Fruit fly (Drosophila melanogaster): Measurements from ENCODE around the gene CG10357.
A peak's percentile ranks its signal among the peaks of the same experiment; 100 is the strongest.

Gene CG10357

dm6 chr3L:3638587-3639312, 23.6 kb downstream of the CG10357 start (continued):
- TF ChIP-seq Rx (GFP tag; IDR thresholded peaks at IDR 0.05) (peak; percentile 60; the same call in 1 of the 2 replicates), D19A (tag; optimal IDR thresholded peaks at IDR 0.05) (peak; percentile 57), CG15269 (tag; optimal IDR thresholded peaks at IDR 0.05) (peak; percentile 61), CG3838 (GFP tag; optimal IDR thresholded peaks at IDR 0.05) (peak; percentile 15), pan (optimal IDR thresholded peaks at IDR 0.05) (no peak), pan (GFP tag; optimal IDR thresholded peaks at IDR 0.05 in 1 of 2, IDR thresholded peaks at IDR 0.05 in 1 of 2) (peak in 1 of 2 experiments; percentile 59), CG8089 (GFP tag; optimal IDR thresholded peaks at IDR 0.05) (peak; percentile 44), esg (GFP tag; conservative IDR thresholded peaks at IDR 0.05) (peak; percentile 53), Nf-YC (tag; optimal IDR thresholded peaks at IDR 0.05) (no peak), croc (GFP tag; conservative IDR thresholded peaks at IDR 0.05) (peak; percentile 85), unpg (GFP tag; optimal IDR thresholded peaks at IDR 0.05) (peak; percentile 87), Drgx (GFP tag; IDR thresholded peaks at IDR 0.05) (no peak), klu (GFP tag; IDR thresholded peaks at IDR 0.05) (no peak), sima (GFP tag; optimal IDR thresholded peaks at IDR 0.05) (peak; percentile 21), gcm (GFP tag; optimal IDR thresholded peaks at IDR 0.05) (peak; percentile 76), Meics (GFP tag; optimal IDR thresholded peaks at IDR 0.05) (peak; percentile 4), CG9437 (GFP tag; optimal IDR thresholded peaks at IDR 0.05) (peak; percentile 28), CG2875 (GFP tag; optimal IDR thresholded peaks at IDR 0.05) (peak; percentile 83), CG17385 (GFP tag; optimal IDR thresholded peaks at IDR 0.05) (peak; percentile 63), row (GFP tag; IDR thresholded peaks at IDR 0.05) (peak; percentile 79), CHES-1-like (GFP tag; optimal IDR thresholded peaks at IDR 0.05) (no peak), CG33213 (GFP tag; optimal IDR thresholded peaks at IDR 0.05) (peak; percentile 44), ranshi (GFP tag; IDR thresholded peaks at IDR 0.05) (peak; percentile 62; the same call in 1 of the 2 replicates), ems (GFP tag; optimal IDR thresholded peaks at IDR 0.05) (peak; percentile 51), ttk (GFP tag; IDR thresholded peaks at IDR 0.05) (peak; percentile 61; the same call in 1 of the 2 replicates), Asciz (GFP tag; optimal IDR thresholded peaks at IDR 0.05) (peak; percentile 78), Ssrp (tag; optimal IDR thresholded peaks at IDR 0.05) (peak; percentile 85), CG5953 (GFP tag; IDR thresholded peaks at IDR 0.05) (no peak), sens (GFP tag) (peak; percentile 99), kay (GFP tag; optimal IDR thresholded peaks at IDR 0.05) (peak; percentile 65), CG17361 (GFP tag; IDR thresholded peaks at IDR 0.05) (peak; percentile 69; the same call in 2 of the 3 replicates), hkb (optimal IDR thresholded peaks at IDR 0.05) (no peak), hkb (GFP tag; IDR thresholded peaks at IDR 0.05) (peak; percentile 73), gt (GFP tag; IDR thresholded peaks at IDR 0.05) (0 out of 2 replicates have a peak, but pooled peaks have one; percentile 24), CG14050 (GFP tag; IDR thresholded peaks at IDR 0.05) (0 out of 3 replicates have a peak, but pooled peaks have one; percentile 33), CG5180 (GFP tag; optimal IDR thresholded peaks at IDR 0.05) (peak; percentile 26), Ets65A (GFP tag) (peak; percentile 93), jigr1 (GFP tag; IDR thresholded peaks at IDR 0.05) (no peak), dmrt99B (tag; optimal IDR thresholded peaks at IDR 0.05) (peak; percentile 89), z (GFP tag; IDR thresholded peaks at IDR 0.05) (peak; percentile 69; the same call in 1 of the 3 replicates), MBD-R2 (GFP tag; IDR thresholded peaks at IDR 0.05) (no peak), zfh1 (GFP tag; IDR thresholded peaks at IDR 0.05) (peak; percentile 95), CG4424 (GFP tag; optimal IDR thresholded peaks at IDR 0.05) (peak; percentile 87), HmgD (GFP tag; optimal IDR thresholded peaks at IDR 0.05) (no peak), CG11723 (GFP tag; optimal IDR thresholded peaks at IDR 0.05) (peak; percentile 52), repo (GFP tag; optimal IDR thresholded peaks at IDR 0.05) (peak; percentile 16), lilli (GFP tag; optimal IDR thresholded peaks at IDR 0.05) (peak; percentile 71), Sox102F (GFP tag; optimal IDR thresholded peaks at IDR 0.05) (peak; percentile 85), Side (GFP tag; optimal IDR thresholded peaks at IDR 0.05) (peak; percentile 79), E2f2 (GFP tag; IDR thresholded peaks at IDR 0.05) (no peak; the same call in 1 of the 2 replicates), CG15601 (tag; optimal IDR thresholded peaks at IDR 0.05) (peak; percentile 83)

Data from whole organism, embryonic.